Worm (Caenorhabditis elegans): ENCODE measurements around the gene T26A5.6.
A peak's percentile ranks its signal among the peaks of the same experiment; 100 is the strongest.

- TF ChIP-seq nfya-1 (tag; optimal IDR thresholded peaks at IDR 0.05; ENCODE audit: borderline replicate concordance, insufficient read depth), result no peak
- TF ChIP-seq zim-3 (tag; optimal IDR thresholded peaks at IDR 0.05), result no peak
- TF ChIP-seq mes-4 (tag; optimal IDR thresholded peaks at IDR 0.05), result no peak
- TF ChIP-seq attf-5 (GFP tag; optimal IDR thresholded peaks at IDR 0.05), result no peak
- no peak for TF ChIP-seq snpc-4 (GFP tag; optimal IDR thresholded peaks at IDR 0.05)
- TF ChIP-seq snpc-4 (tag; optimal IDR thresholded peaks at IDR 0.05), result peak in 1 of 4 experiments; percentile 1
- no peak for TF ChIP-seq ceh-58 (GFP tag; IDR thresholded peaks at IDR 0.05)
- no peak for TF ChIP-seq unc-130 (GFP tag; optimal IDR thresholded peaks at IDR 0.05)
- TF ChIP-seq lin-26 (GFP tag; IDR thresholded peaks at IDR 0.05), result no peak
- no peak for TF ChIP-seq D2030.7 (GFP tag; IDR thresholded peaks at IDR 0.05)
- TF ChIP-seq dpl-1 (GFP tag; optimal IDR thresholded peaks at IDR 0.05), result peak; percentile 24
- no peak for TF ChIP-seq sptf-2 (GFP tag; optimal IDR thresholded peaks at IDR 0.05)
- TF ChIP-seq B0035.1 (tag; optimal IDR thresholded peaks at IDR 0.05), result no peak
- no peak for TF ChIP-seq ztf-25 (GFP tag; IDR thresholded peaks at IDR 0.05)
Observed at ce11 chrIII:6488916-6489315, 38.4 kb upstream of the T26A5.6 start.
